Fruit fly (Drosophila melanogaster): ENCODE results near the gene CG31091.

Gene CG31091

DNA sequence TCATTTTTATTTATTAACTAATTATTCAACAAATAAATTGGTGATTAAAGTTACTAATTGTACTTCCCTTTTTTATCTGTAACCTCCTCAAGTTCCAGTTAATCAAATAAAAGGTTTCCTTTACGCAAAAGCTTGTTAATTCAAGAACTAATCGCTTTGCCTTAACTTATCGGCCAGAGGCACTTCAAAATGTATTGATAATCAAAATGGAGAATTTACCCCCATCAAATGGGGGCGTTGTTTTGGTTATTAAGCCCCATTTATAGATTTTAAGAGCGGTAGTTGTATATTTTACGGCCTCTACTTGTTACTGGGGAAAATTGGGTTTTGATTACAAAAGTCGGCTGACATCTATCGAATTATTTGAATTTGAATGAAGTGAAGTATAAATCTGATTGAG lies at the start of gene CG31091:
Gene CG31091 (plus strand): TSS at position 214 of the 400 bp plus-strand sequence.
- TF ChIP-seq shn (GFP tag; optimal IDR thresholded peaks at IDR 0.05) (no peak), vnd (GFP tag; IDR thresholded peaks at IDR 0.05; ENCODE audit: partially characterized antibody) (peak; percentile 42; the same call in 1 of the 3 replicates), Ets65A (GFP tag) (no peak), exex (tag; optimal IDR thresholded peaks at IDR 0.05) (peak; percentile 96), Abd-B (GFP tag; optimal IDR thresholded peaks at IDR 0.05) (no peak), gro (GFP tag; optimal IDR thresholded peaks at IDR 0.05) (peak; percentile 2), lola (GFP tag; optimal IDR thresholded peaks at IDR 0.05) (no peak), Hsf (GFP tag; optimal IDR thresholded peaks at IDR 0.05) (no peak), ci (GFP tag; IDR thresholded peaks at IDR 0.05) (no peak), sug (tag; optimal IDR thresholded peaks at IDR 0.05) (peak; percentile 85), caup (GFP tag; optimal IDR thresholded peaks at IDR 0.05; ENCODE audit: severe bottlenecking) (no peak), GATAe (GFP tag; conservative IDR thresholded peaks at IDR 0.05) (no peak), CG13894 (tag; optimal IDR thresholded peaks at IDR 0.05) (no peak), CG15601 (tag; optimal IDR thresholded peaks at IDR 0.05) (no peak)

DNA sequence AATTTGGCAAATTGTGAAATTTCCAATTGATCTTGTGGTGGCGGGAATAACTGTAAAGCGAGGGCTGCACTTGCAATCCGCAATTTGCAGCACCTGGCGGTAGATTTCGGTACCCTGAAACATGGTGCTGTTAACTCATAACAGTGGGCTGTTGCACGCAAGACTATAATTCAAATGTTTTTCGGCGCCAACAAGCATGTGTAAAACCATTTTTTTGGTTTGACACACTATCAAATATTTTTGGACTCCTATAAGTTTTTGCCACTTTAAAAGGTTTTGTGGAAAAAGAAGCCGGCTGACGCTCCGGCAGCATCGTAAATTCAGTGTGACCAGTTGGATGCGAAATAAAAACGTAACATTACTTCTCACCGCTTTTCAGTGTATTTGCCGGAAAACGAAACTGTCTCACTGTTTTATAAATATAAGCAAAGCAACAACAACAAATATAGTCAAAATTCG lies 48.5 kb upstream of the CG31091 start, which contains the start of the genes CG14545 and CG5886:
Gene CG14545 (minus strand): TSS at position 68 of the 459 bp plus-strand sequence.
Gene CG5886 (plus strand): TSS at position 409 of the 459 bp plus-strand sequence.
- TF ChIP-seq YL-1 (GFP tag; optimal IDR thresholded peaks at IDR 0.05) (peak; percentile 19), CG8944 (GFP tag; optimal IDR thresholded peaks at IDR 0.05) (no peak), cg (GFP tag; optimal IDR thresholded peaks at IDR 0.05) (no peak), tin (GFP tag; optimal IDR thresholded peaks at IDR 0.05) (no peak), CG14965 (GFP tag; optimal IDR thresholded peaks at IDR 0.05; ENCODE audit: borderline replicate concordance) (peak; percentile 36), hbn (GFP tag; IDR thresholded peaks at IDR 0.05; ENCODE audit: partially characterized antibody) (no peak), E2f2 (GFP tag; IDR thresholded peaks at IDR 0.05) (peak; percentile 87), Ravus (GFP tag; IDR thresholded peaks at IDR 0.05) (no peak), repo (GFP tag; optimal IDR thresholded peaks at IDR 0.05) (no peak), gfzf (GFP tag; optimal IDR thresholded peaks at IDR 0.05) (peak; percentile 91), Lhr (GFP tag; optimal IDR thresholded peaks at IDR 0.05) (peak; percentile 74), prd (optimal IDR thresholded peaks at IDR 0.05) (no peak), prd (GFP tag; IDR thresholded peaks at IDR 0.05) (0 out of 3 replicates have a peak, but pooled peaks have one; percentile 5), CG17359 (tag; optimal IDR thresholded peaks at IDR 0.05) (no peak), trem (tag; optimal IDR thresholded peaks at IDR 0.05) (peak; percentile 82), Med (GFP tag) (peak; percentile 63), CG13287 (GFP tag; IDR thresholded peaks at IDR 0.05; ENCODE audit: partially characterized antibody) (0 out of 2 replicates have a peak, but pooled peaks have one; percentile 47), HHEX (GFP tag; optimal IDR thresholded peaks at IDR 0.05) (no peak), CG7928 (GFP tag; optimal IDR thresholded peaks at IDR 0.05) (peak; percentile 88), CG4617 (GFP tag; optimal IDR thresholded peaks at IDR 0.05; ENCODE audit: borderline replicate concordance) (peak; percentile 29), pho (GFP tag; optimal IDR thresholded peaks at IDR 0.05) (peak; percentile 24), Mrtf (GFP tag; IDR thresholded peaks at IDR 0.05) (no peak), Myb (GFP tag; optimal IDR thresholded peaks at IDR 0.05) (peak; percentile 53), Rfx (GFP tag; IDR thresholded peaks at IDR 0.05) (peak; percentile 18; the same call in 1 of the 2 replicates), chinmo (GFP tag; IDR thresholded peaks at IDR 0.05; ENCODE audit: partially characterized antibody) (no peak), CG9817 (tag; optimal IDR thresholded peaks at IDR 0.05) (no peak), CG10267 (tag; optimal IDR thresholded peaks at IDR 0.05) (peak; percentile 47), insv (GFP tag; optimal IDR thresholded peaks at IDR 0.05) (peak in 1 of 2 experiments; percentile 3), phol (tag; optimal IDR thresholded peaks at IDR 0.05) (peak; percentile 35), stwl (tag; optimal IDR thresholded peaks at IDR 0.05) (peak; percentile 89), nmo (GFP tag; optimal IDR thresholded peaks at IDR 0.05) (peak; percentile 63), Adf1 (GFP tag; IDR thresholded peaks at IDR 0.05) (no peak), CG4360 (GFP tag; IDR thresholded peaks at IDR 0.05) (peak; percentile 84), ATbp (GFP tag; optimal IDR thresholded peaks at IDR 0.05) (no peak), CG12659 (GFP tag; optimal IDR thresholded peaks at IDR 0.05) (peak; percentile 39)
